Fruit fly (Drosophila melanogaster): ENCODE data around the gene cact.

The cact gene

dm6 chr2L:16352585-16353580 is 26.9 kb upstream of the cact start, which contains the start of the genes Hyls1, chif and CG4455 (continued):
- TF ChIP-seq sim (GFP tag; IDR thresholded peaks at IDR 0.05) (no peak), Atf3 (GFP tag; optimal IDR thresholded peaks at IDR 0.05) (no peak), caup (GFP tag; optimal IDR thresholded peaks at IDR 0.05; ENCODE audit: severe bottlenecking) (peak; percentile 20), seq (GFP tag; IDR thresholded peaks at IDR 0.05) (no peak), nerfin-1 (tag; optimal IDR thresholded peaks at IDR 0.05) (peak; percentile 2), CG12744 (GFP tag; optimal IDR thresholded peaks at IDR 0.05) (no peak), Oli (tag; optimal IDR thresholded peaks at IDR 0.05) (no peak), Kr (GFP tag; optimal IDR thresholded peaks at IDR 0.05) (peak; percentile 30), Adf1 (GFP tag; IDR thresholded peaks at IDR 0.05) (no peak), Stat92E (GFP tag; optimal IDR thresholded peaks at IDR 0.05) (peak in 1 of 3 experiments; percentile 31), bigmax (GFP tag; optimal IDR thresholded peaks at IDR 0.05) (no peak), CG12769 (tag; optimal IDR thresholded peaks at IDR 0.05) (no peak), mam (GFP tag; optimal IDR thresholded peaks at IDR 0.05) (no peak), tx (GFP tag; optimal IDR thresholded peaks at IDR 0.05) (no peak), NC2α (GFP tag; optimal IDR thresholded peaks at IDR 0.05) (no peak), E2f1 (GFP tag; IDR thresholded peaks at IDR 0.05) (no peak), dpn (GFP tag; optimal IDR thresholded peaks at IDR 0.05) (peak in 1 of 2 experiments; percentile 30), MESR4 (GFP tag; optimal IDR thresholded peaks at IDR 0.05) (peak; percentile 55), H15 (GFP tag; IDR thresholded peaks at IDR 0.05) (no peak), CG14965 (GFP tag; optimal IDR thresholded peaks at IDR 0.05; ENCODE audit: borderline replicate concordance) (no peak), CG17385 (GFP tag; optimal IDR thresholded peaks at IDR 0.05) (no peak), CG10267 (tag; optimal IDR thresholded peaks at IDR 0.05) (peak; percentile 67), CG5180 (GFP tag; optimal IDR thresholded peaks at IDR 0.05) (peak; percentile 25), CG16863 (GFP tag; optimal IDR thresholded peaks at IDR 0.05) (no peak), Ssrp (tag; optimal IDR thresholded peaks at IDR 0.05) (peak; percentile 32), Med (GFP tag) (peak; percentile 67), phol (tag; optimal IDR thresholded peaks at IDR 0.05) (peak; percentile 63), scrt (GFP tag; optimal IDR thresholded peaks at IDR 0.05) (peak; percentile 23), emc (GFP tag; optimal IDR thresholded peaks at IDR 0.05) (no peak), CG4854 (GFP tag; optimal IDR thresholded peaks at IDR 0.05) (no peak), dysf (GFP tag; IDR thresholded peaks at IDR 0.05) (no peak), CG4424 (GFP tag; optimal IDR thresholded peaks at IDR 0.05) (peak; percentile 15), Gsc (GFP tag; IDR thresholded peaks at IDR 0.05) (no peak), YL-1 (GFP tag; optimal IDR thresholded peaks at IDR 0.05) (peak; percentile 11), CG33213 (GFP tag; optimal IDR thresholded peaks at IDR 0.05) (no peak), vfl (GFP tag; optimal IDR thresholded peaks at IDR 0.05) (no peak), CG15696 (tag; optimal IDR thresholded peaks at IDR 0.05) (peak; percentile 56), trem (tag; optimal IDR thresholded peaks at IDR 0.05) (peak; percentile 81), Hmr (GFP tag; optimal IDR thresholded peaks at IDR 0.05) (peak; percentile 44), CG6683 (GFP tag; optimal IDR thresholded peaks at IDR 0.05) (no peak), Deaf1 (tag; optimal IDR thresholded peaks at IDR 0.05) (peak; percentile 61), Fer3 (tag; optimal IDR thresholded peaks at IDR 0.05) (no peak), ab (GFP tag; optimal IDR thresholded peaks at IDR 0.05) (no peak), CG32532 (GFP tag; IDR thresholded peaks at IDR 0.05) (peak; percentile 26; the same call in 1 of the 2 replicates), Sox102F (GFP tag; optimal IDR thresholded peaks at IDR 0.05) (peak; percentile 4), Tbp (GFP tag; optimal IDR thresholded peaks at IDR 0.05) (no peak), Meics (GFP tag; optimal IDR thresholded peaks at IDR 0.05) (peak; percentile 46), CG11696 (GFP tag; IDR thresholded peaks at IDR 0.05) (no peak)

Data from whole organism, embryonic.